Worm (Caenorhabditis elegans) whole organism, L1 larva: ENCODE data around the gene C28C12.12.
A peak's percentile ranks its signal among the peaks of the same experiment; 100 is the strongest.

Experiments
- C04F5.9 ChIP-seq: sonication (generic microtip); optimal IDR thresholded peaks from 2 replicates; lab custom pipeline; 2016; ENCODE audit warnings: missing genetic modification characterization, missing compliant biosample characterization
- C34B4.2 ChIP-seq: sonication (generic microtip); optimal IDR thresholded peaks from 2 replicates; lab custom pipeline; 2017; ENCODE audit warnings: mild to moderate bottlenecking, missing genetic modification characterization, missing compliant biosample characterization
- F16B12.6 ChIP-seq: fragments of 150-350 bp; optimal IDR thresholded peaks from 2 replicates; lab custom pipeline; 2014; ENCODE audit warnings: missing biosample characterization, missing genetic modification characterization
- aha-1 ChIP-seq: fragments of 150-350 bp; optimal IDR thresholded peaks from 2 replicates; lab custom pipeline; 2014; ENCODE audit warnings: missing biosample characterization, missing genetic modification characterization
- alr-1 ChIP-seq: fragments of 200-800 bp; sonication (Bioruptor generic); optimal IDR thresholded peaks from 2 replicates; lab custom pipeline; 2018; ENCODE audit warnings: borderline replicate concordance, mild to moderate bottlenecking, missing genetic modification characterization, missing compliant biosample characterization
- ama-1 ChIP-seq: fragments of 150-350 bp; optimal IDR thresholded peaks from 2 replicates; lab custom pipeline; 2014
- blmp-1 ChIP-seq: fragments of 150-350 bp; optimal IDR thresholded peaks from 2 replicates; lab custom pipeline; 2014; ENCODE audit warnings: missing biosample characterization, missing genetic modification characterization
- ceh-82 ChIP-seq, 3 experiments: fragments of 150-350 bp in 1 of 3; sonication (generic microtip) in 2 of 3; optimal IDR thresholded peaks; 2 replicates each; lab custom pipeline; 2014 to 2017; ENCODE audit warnings: missing biosample characterization in 3 of 3, missing genetic modification characterization in 3 of 3
- ceh-88 ChIP-seq: fragments of 200-800 bp; sonication (Bioruptor generic); IDR thresholded peaks from 2 replicates; pipeline ENCODE4 v1.3.6; 2022; ENCODE audit warnings: missing genetic modification characterization, missing compliant biosample characterization
- dpl-1 ChIP-seq, 3 experiments: fragments of 150-350 bp in 2 of 3; sonication (generic microtip) in 1 of 3; optimal IDR thresholded peaks; 2 replicates each; lab custom pipeline; 2014 to 2017; ENCODE audit warnings: missing biosample characterization in 3 of 3, missing genetic modification characterization in 3 of 3, missing genetic modification reagents in 3 of 3
- efl-1 ChIP-seq, 4 experiments: fragments of 150-350 bp; optimal IDR thresholded peaks in 3 of 4; peaks in 1 of 4; 1 replicate in 1 of 4; 2 replicates in 3 of 4; lab custom pipeline; 2014; ENCODE audit warnings: missing biosample characterization in 2 of 4, missing genetic modification characterization in 2 of 4, missing genetic modification reagents in 2 of 4
- egl-13 ChIP-seq: sonication (generic microtip); optimal IDR thresholded peaks from 2 replicates; lab custom pipeline; 2016; ENCODE audit warnings: missing genotype, missing genetic modification reagents, missing genetic modification characterization, missing compliant biosample characterization
- egl-27 ChIP-seq, 2 experiments: fragments of 150-350 bp in 1 of 2; sonication (generic microtip); optimal IDR thresholded peaks; 3 replicates each; lab custom pipeline; 2017 to 2018; ENCODE audit warnings: missing biosample characterization in 2 of 2, missing genetic modification characterization in 2 of 2, missing genetic modification reagents in 2 of 2
- elt-2 ChIP-seq: sonication (generic microtip); optimal IDR thresholded peaks from 2 replicates; lab custom pipeline; 2016; ENCODE audit warnings: missing genetic modification characterization, mild to moderate bottlenecking, inconsistent platforms, missing compliant biosample characterization, missing genetic modification reagents
- elt-3 ChIP-seq, 6 experiments: fragments of 150-350 bp in 1 of 6; sonication (generic microtip); optimal IDR thresholded peaks; 2 replicates each; lab custom pipeline; 2017 to 2018; ENCODE audit warnings: missing biosample characterization in 6 of 6, missing genetic modification characterization in 6 of 6, inconsistent platforms in 1 of 6
- ets-5 ChIP-seq: fragments of 200-800 bp; sonication (Bioruptor generic); IDR thresholded peaks from 2 replicates; pipeline ENCODE4 v1.3.6; 2022; ENCODE audit warnings: missing genetic modification characterization, missing compliant biosample characterization
- fkh-10 ChIP-seq: sonication (generic microtip); optimal IDR thresholded peaks from 2 replicates; lab custom pipeline; 2017; ENCODE audit warnings: missing biosample characterization, missing genetic modification reagents, missing genetic modification characterization
- fos-1 ChIP-seq: fragments of 150-350 bp; optimal IDR thresholded peaks from 2 replicates; lab custom pipeline; 2014; ENCODE audit warnings: missing biosample characterization, missing genetic modification characterization
- hlh-17 ChIP-seq: fragments of 200-800 bp; sonication (Bioruptor generic); optimal IDR thresholded peaks from 2 replicates; lab custom pipeline; 2018; ENCODE audit warnings: missing genetic modification characterization, mild to moderate bottlenecking, missing compliant biosample characterization, moderate library complexity, borderline replicate concordance
- hlh-4 ChIP-seq: sonication (generic microtip); optimal IDR thresholded peaks from 2 replicates; lab custom pipeline; 2016; ENCODE audit warnings: mild to moderate bottlenecking, missing genetic modification characterization, missing compliant biosample characterization
- jun-1 ChIP-seq: fragments of 150-350 bp; optimal IDR thresholded peaks from 2 replicates; lab custom pipeline; 2014; ENCODE audit warnings: missing biosample characterization, missing genetic modification reagents, missing genetic modification characterization
- lin-14 ChIP-seq: fragments of 200-800 bp; sonication (Bioruptor generic); optimal IDR thresholded peaks from 2 replicates; lab custom pipeline; 2018; ENCODE audit warnings: mild to moderate bottlenecking, missing genetic modification characterization, moderate library complexity, missing compliant biosample characterization
- lin-35 ChIP-seq, 2 experiments: fragments of 150-350 bp; optimal IDR thresholded peaks; 2 replicates each; lab custom pipeline; 2014; ENCODE audit warnings: missing biosample characterization in 2 of 2, missing genetic modification characterization in 2 of 2, missing genetic modification reagents in 2 of 2
- lsy-2 ChIP-seq, 2 experiments: fragments of 150-350 bp; optimal IDR thresholded peaks; 2 replicates each; lab custom pipeline; 2014; ENCODE audit warnings: missing biosample characterization in 2 of 2, missing genetic modification characterization in 2 of 2
- mab-9 ChIP-seq: fragments of 200-800 bp; sonication (Bioruptor generic); IDR thresholded peaks from 2 replicates; pipeline ENCODE4 v1.3.6; 2022; ENCODE audit warnings: missing genetic modification reagents, missing genetic modification characterization, missing compliant biosample characterization
- mdl-1 ChIP-seq, 2 experiments: fragments of 150-350 bp; optimal IDR thresholded peaks; 2 replicates each; lab custom pipeline; 2014 to 2017; ENCODE audit warnings: missing biosample characterization in 2 of 2, missing genetic modification characterization in 2 of 2, inconsistent platforms in 1 of 2
- nhr-12 ChIP-seq: sonication (generic microtip); optimal IDR thresholded peaks from 2 replicates; lab custom pipeline; 2017; ENCODE audit warnings: missing biosample characterization, missing genetic modification characterization
- nhr-19 ChIP-seq: fragments of 200-800 bp; sonication (Bioruptor generic); conservative IDR thresholded peaks from 2 replicates; pipeline ENCODE4 v1.3.6; 2022; ENCODE audit warnings: missing genetic modification characterization, missing compliant biosample characterization
- nhr-20 ChIP-seq: sonication (generic microtip); optimal IDR thresholded peaks from 2 replicates; lab custom pipeline; 2016; ENCODE audit warnings: mild to moderate bottlenecking, missing genetic modification characterization, missing compliant biosample characterization
- nhr-28 ChIP-seq: fragments of 150-350 bp; optimal IDR thresholded peaks from 2 replicates; lab custom pipeline; 2014; ENCODE audit warnings: missing biosample characterization, missing genetic modification characterization
- nhr-47 ChIP-seq: sonication (generic microtip); optimal IDR thresholded peaks from 2 replicates; lab custom pipeline; 2016; ENCODE audit warnings: mild to moderate bottlenecking, missing genetic modification characterization, moderate library complexity, missing compliant biosample characterization
- nhr-71 ChIP-seq: sonication (generic microtip); optimal IDR thresholded peaks from 2 replicates; lab custom pipeline; 2016; ENCODE audit warnings: mild to moderate bottlenecking, missing genetic modification characterization, moderate library complexity, missing compliant biosample characterization
- nhr-77 ChIP-seq: fragments of 150-350 bp; optimal IDR thresholded peaks from 2 replicates; lab custom pipeline; 2014; ENCODE audit warnings: missing biosample characterization, missing genetic modification characterization
- nhr-84 ChIP-seq: sonication (generic microtip); optimal IDR thresholded peaks from 2 replicates; lab custom pipeline; 2017; ENCODE audit warnings: missing biosample characterization, missing genetic modification characterization
- nhr-90 ChIP-seq: sonication (generic microtip); optimal IDR thresholded peaks from 2 replicates; lab custom pipeline; 2016; ENCODE audit warnings: mild to moderate bottlenecking, missing genetic modification characterization, missing compliant biosample characterization; ENCODE audit not compliant: poor library complexity
- pax-3 ChIP-seq: fragments of 200-800 bp; sonication (Bioruptor generic); optimal IDR thresholded peaks from 2 replicates; lab custom pipeline; 2018; ENCODE audit warnings: mild to moderate bottlenecking, missing genetic modification characterization, moderate library complexity, missing compliant biosample characterization
- rnt-1 ChIP-seq: sonication (generic microtip); optimal IDR thresholded peaks from 2 replicates; lab custom pipeline; 2016; ENCODE audit warnings: mild to moderate bottlenecking, missing genetic modification characterization, moderate library complexity, missing compliant biosample characterization
- sox-4 ChIP-seq: sonication (generic microtip); optimal IDR thresholded peaks from 2 replicates; lab custom pipeline; 2016; ENCODE audit warnings: missing genetic modification characterization, missing compliant biosample characterization
- sptf-1 ChIP-seq: fragments of 150-350 bp; optimal IDR thresholded peaks from 2 replicates; lab custom pipeline; 2014; ENCODE audit warnings: missing biosample characterization, missing genetic modification characterization
- sup-37 ChIP-seq: fragments of 200-800 bp; sonication (Bioruptor generic); optimal IDR thresholded peaks from 2 replicates; lab custom pipeline; 2018; ENCODE audit warnings: mild to moderate bottlenecking, missing genetic modification characterization, missing compliant biosample characterization
- tbx-2 ChIP-seq: sonication (generic microtip); optimal IDR thresholded peaks from 2 replicates; lab custom pipeline; 2016; ENCODE audit warnings: missing genetic modification characterization, missing compliant biosample characterization
- unc-86 ChIP-seq: sonication (generic microtip); optimal IDR thresholded peaks from 2 replicates; lab custom pipeline; 2016; ENCODE audit warnings: missing genetic modification characterization, missing compliant biosample characterization
- vab-15 ChIP-seq: sonication (generic microtip); optimal IDR thresholded peaks from 2 replicates; lab custom pipeline; 2017; ENCODE audit warnings: missing genotype, mild to moderate bottlenecking, missing genetic modification characterization, missing compliant biosample characterization
- zag-1 ChIP-seq: fragments of 150-350 bp; optimal IDR thresholded peaks from 2 replicates; lab custom pipeline; 2014; ENCODE audit warnings: missing biosample characterization, missing genetic modification characterization
- ztf-11 ChIP-seq, 2 experiments: sonication (generic microtip); optimal IDR thresholded peaks; 2 replicates each; lab custom pipeline; 2016 to 2017; ENCODE audit warnings: missing genetic modification characterization in 2 of 2, missing biosample characterization in 1 of 2, missing compliant biosample characterization in 1 of 2

The C28C12.12 gene

ce11 chrIV:8538011-8538658 is 42.0 kb upstream of the C28C12.12 start:
- TF ChIP-seq nhr-28 (tag; lab: Kevin White, UChicago) (no peak), C04F5.9 (tag; lab: Kevin White, UChicago) (no peak), lin-14 (GFP tag; lab: Kevin White, UChicago) (no peak), nhr-71 (tag; lab: Kevin White, UChicago) (no peak), nhr-90 (peak; percentile 29), ceh-88 (no peak), nhr-20 (tag; lab: Kevin White, UChicago) (peak; percentile 1), elt-2 (peak; percentile 27), nhr-84 (tag; lab: Kevin White, UChicago) (no peak), hlh-17 (GFP tag; lab: Kevin White, UChicago) (no peak)

ce11 chrIV:8535946-8536345 is 39.8 kb upstream of the C28C12.12 start:
- TF ChIP-seq ama-1 (lab: Kevin White, UChicago) (no peak), nhr-71 (tag; lab: Kevin White, UChicago) (peak; percentile 24), elt-3 (tag; optimal IDR thresholded peaks at IDR 0.05; lab: Kevin White, UChicago) (peak in 1 of 6 experiments; percentile 16), sox-4 (tag; lab: Kevin White, UChicago) (no peak), lsy-2 (tag; optimal IDR thresholded peaks at IDR 0.05; lab: Kevin White, UChicago) (peak in 1 of 2 experiments; percentile 1), tbx-2 (tag; lab: Kevin White, UChicago) (peak; percentile 5), nhr-19 (GFP tag; lab: Robert Waterston, UW) (peak; percentile 25; the same call in 1 of the 2 replicates), ceh-88 (no peak), nhr-47 (tag; lab: Kevin White, UChicago) (peak; percentile 10), nhr-20 (tag; lab: Kevin White, UChicago) (peak; percentile 37), ztf-11 (tag; optimal IDR thresholded peaks at IDR 0.05; lab: Kevin White, UChicago) (no peak)

DNA sequence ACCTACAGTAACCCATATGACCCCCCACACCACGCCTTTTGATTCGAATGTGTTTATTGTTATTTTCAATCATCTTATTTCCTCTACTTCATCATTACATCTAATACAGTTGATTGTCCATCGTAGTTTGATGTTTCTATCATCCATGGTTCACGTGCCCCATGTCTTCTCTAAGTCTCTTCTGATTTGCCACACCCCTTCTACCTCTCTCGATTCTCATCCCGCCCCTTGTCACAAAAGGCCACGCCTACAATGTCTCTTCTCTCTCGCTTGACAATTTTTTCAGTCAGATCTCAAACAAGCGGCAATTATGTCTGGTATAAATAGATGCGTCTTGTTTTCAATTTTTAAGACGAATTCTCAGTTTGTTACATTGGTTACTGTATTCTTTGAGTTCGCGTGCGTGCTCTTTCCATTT is 38.8 kb upstream of the C28C12.12 start:
- TF ChIP-seq tbx-2 (tag; lab: Kevin White, UChicago) (peak; percentile 66), lsy-2 (tag; optimal IDR thresholded peaks at IDR 0.05; lab: Kevin White, UChicago) (peak; percentile 56 to 57), C04F5.9 (tag; lab: Kevin White, UChicago) (no peak), jun-1 (tag; lab: Kevin White, UChicago) (no peak), alr-1 (tag; lab: Kevin White, UChicago) (no peak), F16B12.6 (tag; lab: Kevin White, UChicago) (no peak), sptf-1 (tag; lab: Kevin White, UChicago) (no peak), nhr-77 (tag; lab: Kevin White, UChicago) (no peak), dpl-1 (GFP tag; optimal IDR thresholded peaks at IDR 0.05; lab: Kevin White, UChicago) (peak in 1 of 3 experiments; percentile 8), mdl-1 (tag; optimal IDR thresholded peaks at IDR 0.05; lab: Kevin White, UChicago) (peak; percentile 36 to 93), unc-86 (no peak), mab-9 (GFP tag; lab: Robert Waterston, UW) (no peak), hlh-4 (tag; lab: Kevin White, UChicago) (no peak), zag-1 (tag; lab: Kevin White, UChicago) (no peak), sup-37 (GFP tag; lab: Kevin White, UChicago) (no peak), egl-27 (tag; optimal IDR thresholded peaks at IDR 0.05; lab: Kevin White, UChicago) (no peak), egl-13 (tag; lab: Kevin White, UChicago) (no peak), nhr-19 (GFP tag; lab: Robert Waterston, UW) (peak; percentile 67), ztf-11 (tag; optimal IDR thresholded peaks at IDR 0.05; lab: Kevin White, UChicago) (no peak), blmp-1 (tag; lab: Kevin White, UChicago) (peak; percentile 55), ets-5 (GFP tag; lab: Robert Waterston, UW) (no peak), C34B4.2 (tag; lab: Kevin White, UChicago) (no peak), lin-35 (GFP tag; optimal IDR thresholded peaks at IDR 0.05; lab: Kevin White, UChicago) (peak in 1 of 2 experiments; percentile 74), nhr-12 (tag; lab: Kevin White, UChicago) (no peak), pax-3 (no peak), ceh-82 (tag; optimal IDR thresholded peaks at IDR 0.05; lab: Kevin White, UChicago) (no peak), aha-1 (no peak), ama-1 (lab: Kevin White, UChicago) (peak; percentile 18), fkh-10 (GFP tag; lab: Kevin White, UChicago) (no peak), efl-1 (optimal IDR thresholded peaks at IDR 0.05; lab: Kevin White, UChicago) (peak in 1 of 2 experiments; percentile 9), efl-1 (GFP tag; optimal IDR thresholded peaks at IDR 0.05 in 1 of 2; lab: Kevin White, UChicago) (no peak), lin-14 (GFP tag; lab: Kevin White, UChicago) (peak; percentile 77), nhr-90 (peak; percentile 59), vab-15 (no peak), fos-1 (tag; lab: Kevin White, UChicago) (no peak), rnt-1 (tag; lab: Kevin White, UChicago) (peak; percentile 43)
